Fruit fly (Drosophila melanogaster): ENCODE measurements around the gene CG31546.

Gene CG31546

DNA sequence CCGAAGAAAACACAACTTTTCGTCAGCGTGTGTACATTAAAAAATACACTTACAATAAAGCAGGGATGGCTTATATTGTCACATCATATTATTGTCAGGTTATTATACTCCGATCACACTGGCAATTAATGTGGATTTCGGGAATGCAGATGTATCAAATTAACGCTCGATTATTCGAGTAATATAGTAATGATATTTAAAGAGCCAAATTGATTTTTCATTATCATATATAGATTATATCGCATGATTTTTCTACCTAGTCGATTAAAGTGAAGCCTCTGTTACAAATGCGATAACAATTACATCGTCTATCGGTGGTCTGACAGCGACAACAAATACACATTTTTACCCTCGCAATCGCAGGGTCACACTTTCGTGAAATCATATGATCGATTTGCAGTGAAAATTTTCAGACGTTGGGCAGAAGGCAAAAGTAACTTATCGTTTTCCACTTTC is 44.0 kb downstream of the CG31546 start, which contains the start of the genes noi and Vha26 (continued):
- no peak for TF ChIP-seq CG1647 (GFP tag; optimal IDR thresholded peaks at IDR 0.05)
- peak; percentile 53 for TF ChIP-seq CG4617 (GFP tag; optimal IDR thresholded peaks at IDR 0.05; ENCODE audit: borderline replicate concordance)
- TF ChIP-seq CG11085 (GFP tag; IDR thresholded peaks at IDR 0.05) = no peak
- TF ChIP-seq CG14441 (GFP tag; IDR thresholded peaks at IDR 0.05) = no peak
- peak; percentile 63 for TF ChIP-seq Bgb (GFP tag; IDR thresholded peaks at IDR 0.05; ENCODE audit: partially characterized antibody)
- peak; percentile 34; the same call in 1 of the 2 replicates for TF ChIP-seq CG6689 (GFP tag; IDR thresholded peaks at IDR 0.05)
- no peak for TF ChIP-seq Chrac-16 (GFP tag; optimal IDR thresholded peaks at IDR 0.05)
- TF ChIP-seq mam (GFP tag; optimal IDR thresholded peaks at IDR 0.05) = peak; percentile 65
- TF ChIP-seq CG10959 (GFP tag; IDR thresholded peaks at IDR 0.05) = no peak
- no peak for TF ChIP-seq CG15269 (tag; optimal IDR thresholded peaks at IDR 0.05)
- no peak for TF ChIP-seq B-H1 (GFP tag; IDR thresholded peaks at IDR 0.05)
- TF ChIP-seq CG5245 (GFP tag; optimal IDR thresholded peaks at IDR 0.05) = no peak
- TF ChIP-seq CG7271 (tag; optimal IDR thresholded peaks at IDR 0.05) = no peak
- no peak for TF ChIP-seq CG33213 (GFP tag; optimal IDR thresholded peaks at IDR 0.05)
- TF ChIP-seq grn (GFP tag; optimal IDR thresholded peaks at IDR 0.05) = no peak
- peak; percentile 56 for TF ChIP-seq CG15696 (tag; optimal IDR thresholded peaks at IDR 0.05)
- peak; percentile 54 for TF ChIP-seq zf30C (GFP tag; optimal IDR thresholded peaks at IDR 0.05)
- TF ChIP-seq H15 (GFP tag; IDR thresholded peaks at IDR 0.05) = no peak
- TF ChIP-seq insv (GFP tag; optimal IDR thresholded peaks at IDR 0.05) = no peak
- TF ChIP-seq CG12659 (GFP tag; optimal IDR thresholded peaks at IDR 0.05) = peak; percentile 81
- TF ChIP-seq Sin3A (optimal IDR thresholded peaks at IDR 0.05) = peak; percentile 65
- peak; percentile 41; the same call in 1 of the 2 replicates for TF ChIP-seq E2f2 (GFP tag; IDR thresholded peaks at IDR 0.05)
- 0 out of 2 replicates have a peak, but pooled peaks have one; percentile 25 for TF ChIP-seq CG8765 (GFP tag; IDR thresholded peaks at IDR 0.05)
- no peak for TF ChIP-seq psq (GFP tag; optimal IDR thresholded peaks at IDR 0.05)
- TF ChIP-seq Abd-B (GFP tag; optimal IDR thresholded peaks at IDR 0.05) = no peak
- TF ChIP-seq Deaf1 (tag; optimal IDR thresholded peaks at IDR 0.05) = peak; percentile 19
- TF ChIP-seq HLH4C (GFP tag; IDR thresholded peaks at IDR 0.05; ENCODE audit: partially characterized antibody) = peak; percentile 69
- TF ChIP-seq CG8290 (GFP tag; optimal IDR thresholded peaks at IDR 0.05) = peak; percentile 54
- peak in 1 of 2 experiments; percentile 28 for TF ChIP-seq CG8290 (tag; optimal IDR thresholded peaks at IDR 0.05)
- peak; percentile 45; the same call in 1 of the 2 replicates for TF ChIP-seq unc-4 (GFP tag; IDR thresholded peaks at IDR 0.05; ENCODE audit: partially characterized antibody)
- no peak for TF ChIP-seq CG4404 (GFP tag; IDR thresholded peaks at IDR 0.05)
- no peak for TF ChIP-seq CG6272 (GFP tag; IDR thresholded peaks at IDR 0.05)
- no peak for TF ChIP-seq ATbp (GFP tag; optimal IDR thresholded peaks at IDR 0.05)
- no peak for TF ChIP-seq ham (GFP tag; IDR thresholded peaks at IDR 0.05)
- peak; percentile 16 for TF ChIP-seq dm (GFP tag; optimal IDR thresholded peaks at IDR 0.05)
- 0 out of 4 replicates have a peak, but pooled peaks have one; percentile 23 for TF ChIP-seq Gug (GFP tag; IDR thresholded peaks at IDR 0.05)
- TF ChIP-seq CG2120 (GFP tag; optimal IDR thresholded peaks at IDR 0.05) = peak; percentile 70
- no peak for TF ChIP-seq aop (GFP tag; IDR thresholded peaks at IDR 0.05)
- TF ChIP-seq Nf-YA (GFP tag; IDR thresholded peaks at IDR 0.05) = no peak
- TF ChIP-seq CG2129 (GFP tag; IDR thresholded peaks at IDR 0.05; ENCODE audit: partially characterized antibody) = peak; percentile 51
- TF ChIP-seq bcd (GFP tag; optimal IDR thresholded peaks at IDR 0.05) = no peak
- 0 out of 3 replicates have a peak, but pooled peaks have one; percentile 25 for TF ChIP-seq Aef1 (GFP tag; IDR thresholded peaks at IDR 0.05)
- TF ChIP-seq CG17186 (GFP tag; optimal IDR thresholded peaks at IDR 0.05) = peak; percentile 78
- TF ChIP-seq CG17361 (GFP tag; IDR thresholded peaks at IDR 0.05) = peak; percentile 74; the same call in 2 of the 3 replicates
- no peak for TF ChIP-seq CG14014 (GFP tag; IDR thresholded peaks at IDR 0.05)
- peak in 2 of 3 experiments; percentile 45 to 100 for TF ChIP-seq lola (GFP tag; optimal IDR thresholded peaks at IDR 0.05)
- TF ChIP-seq kni (GFP tag; optimal IDR thresholded peaks at IDR 0.05) = no peak
- TF ChIP-seq Dref (GFP tag; IDR thresholded peaks at IDR 0.05) = peak; percentile 73
- no peak for TF ChIP-seq z (GFP tag; IDR thresholded peaks at IDR 0.05)
- TF ChIP-seq Hr3 (GFP tag; optimal IDR thresholded peaks at IDR 0.05) = peak; percentile 28
- no peak for TF ChIP-seq Side (GFP tag; optimal IDR thresholded peaks at IDR 0.05)
- TF ChIP-seq disco-r (GFP tag; optimal IDR thresholded peaks at IDR 0.05) = no peak
